Worm (Caenorhabditis elegans) whole organism, L4/young adult: ENCODE results near the gene Y37H2A.7.

ENCODE experiments used
- W03F9.2 ChIP-seq: fragments of 150-350 bp; optimal IDR thresholded peaks from 2 replicates; lab custom pipeline; 2014; ENCODE audit warnings: missing biosample characterization, missing genetic modification characterization
- dao-5 ChIP-seq: sonication (generic microtip); optimal IDR thresholded peaks from 2 replicates; lab custom pipeline; 2016; ENCODE audit warnings: missing genotype, missing genetic modification characterization, moderate library complexity, missing compliant biosample characterization
- him-1 ChIP-seq: sonication (generic microtip); optimal IDR thresholded peaks from 2 replicates; lab custom pipeline; 2016; ENCODE audit warnings: missing genotype, missing genetic modification reagents, missing genetic modification characterization, missing compliant biosample characterization

DNA sequence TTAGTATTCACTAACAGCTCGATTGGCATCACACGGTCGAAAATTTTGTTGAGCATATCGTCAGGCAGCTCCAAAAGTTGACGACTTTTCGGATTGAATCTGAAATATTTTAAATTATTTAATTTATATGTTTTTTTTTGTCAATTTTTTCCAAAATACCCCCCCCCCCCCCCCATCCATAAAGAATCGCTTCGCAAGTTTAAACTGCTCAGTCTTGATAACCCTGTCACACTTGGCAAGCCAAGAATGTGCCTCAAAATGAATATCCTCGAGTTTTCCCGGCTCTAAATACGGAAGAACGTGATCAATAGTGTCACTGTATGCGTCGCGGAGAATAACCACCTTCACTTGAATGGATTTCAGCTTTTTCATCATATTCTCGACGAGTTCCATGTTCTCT lies 1.1 kb downstream of the Y37H2A.7 start, which contains the start of gene Y37H2A.18:
- TF ChIP-seq him-1 (tag; lab: Kevin White, UChicago) (no peak), dao-5 (tag; lab: Kevin White, UChicago) (no peak), W03F9.2 (tag; lab: Kevin White, UChicago) (no peak)
